Fruit fly (Drosophila melanogaster) Kc167 (cell line): ENCODE measurements around the gene mtsh.

ENCODE experiments used
- Myc ChIP-seq: fragments of >200 bp; optimal IDR thresholded peaks from 2 replicates; lab custom pipeline; 2017; ENCODE audit warnings: missing external identifiers
- Sin3A ChIP-seq: fragments of >200 bp; optimal IDR thresholded peaks from 2 replicates; lab custom pipeline; 2018; ENCODE audit warnings: missing external identifiers
- h ChIP-seq: fragments of >200 bp; optimal IDR thresholded peaks from 3 replicates; lab custom pipeline; 2018; ENCODE audit warnings: missing external identifiers
- insv ChIP-seq: fragments of >200 bp; optimal IDR thresholded peaks from 3 replicates; lab custom pipeline; 2018; ENCODE audit warnings: missing external identifiers
- psq ChIP-seq: fragments of >200 bp; optimal IDR thresholded peaks from 2 replicates; lab custom pipeline; 2017; ENCODE audit warnings: missing external identifiers
- ttk ChIP-seq: sonication (Bioruptor generic); optimal IDR thresholded peaks from 2 replicates; lab custom pipeline; 2017; ENCODE audit warnings: missing external identifiers

The mtsh gene

DNA sequence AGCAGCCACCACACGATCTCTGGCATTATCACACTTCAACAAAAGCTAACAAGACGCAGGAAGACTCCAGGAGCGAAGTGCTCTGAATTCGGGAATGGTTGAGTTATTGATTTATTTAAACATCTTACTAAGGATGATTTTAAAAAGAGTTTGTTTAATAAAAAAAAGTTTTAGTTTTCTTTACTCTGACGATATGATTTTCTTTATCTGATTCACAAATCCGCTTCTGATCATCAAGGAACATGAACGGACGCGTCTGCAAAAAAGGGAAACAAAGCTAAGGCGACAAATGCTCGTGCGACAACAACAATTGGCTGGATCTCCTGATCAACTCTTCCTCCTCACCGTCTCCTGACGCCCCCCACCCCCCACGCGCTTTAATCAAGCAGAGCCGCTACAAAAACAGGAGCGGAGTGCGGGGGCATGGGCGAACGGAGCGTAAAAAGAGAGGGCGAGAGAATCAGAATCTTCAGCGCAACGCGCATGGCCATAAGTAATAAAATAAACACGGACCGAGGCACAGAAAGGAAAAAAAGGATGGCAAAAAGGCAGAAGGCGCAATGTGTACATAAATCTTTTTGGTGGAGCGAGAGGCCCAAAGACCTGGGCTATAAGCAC lies 20.4 kb downstream of the mtsh start:
- TF ChIP-seq psq (lab: Kevin White, UChicago) (no peak), insv (lab: Kevin White, UChicago) (no peak), Sin3A (no peak), h (lab: Kevin White, UChicago) (no peak), Myc (lab: Kevin White, UChicago) (no peak), ttk (lab: Kevin White, UChicago) (no peak)

- TF ChIP-seq ttk (lab: Kevin White, UChicago), result no peak
- no peak for TF ChIP-seq insv (lab: Kevin White, UChicago)
- no peak for TF ChIP-seq psq (lab: Kevin White, UChicago)
- no peak for TF ChIP-seq Sin3A
- no peak for TF ChIP-seq Myc (lab: Kevin White, UChicago)
- TF ChIP-seq h (lab: Kevin White, UChicago), result no peak
These were observed 22.6 kb downstream of the mtsh start for dm6 chr2L:8297070-8297469.

DNA sequence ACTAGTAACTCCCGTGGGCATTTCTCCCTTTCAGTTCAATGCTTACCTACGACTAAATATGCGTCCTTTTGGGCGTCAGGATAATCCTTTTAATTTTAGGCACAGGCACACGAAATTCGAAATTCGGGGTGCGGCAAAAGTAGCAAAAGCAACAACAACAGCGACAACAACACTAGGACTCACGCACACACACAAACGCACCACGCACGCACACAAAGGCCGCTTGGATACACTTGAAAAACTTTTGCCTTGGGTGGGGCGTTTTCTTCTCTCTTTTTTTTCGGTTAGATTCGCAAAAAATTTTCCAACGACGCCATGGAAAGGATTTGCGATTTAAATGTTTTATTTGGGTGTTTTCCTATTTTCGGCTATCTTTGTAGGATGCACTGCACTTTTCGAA lies 23.3 kb downstream of the mtsh start:
- TF ChIP-seq psq (lab: Kevin White, UChicago) (no peak), Myc (lab: Kevin White, UChicago) (no peak), ttk (lab: Kevin White, UChicago) (no peak), h (lab: Kevin White, UChicago) (no peak), insv (lab: Kevin White, UChicago) (no peak), Sin3A (no peak)

DNA sequence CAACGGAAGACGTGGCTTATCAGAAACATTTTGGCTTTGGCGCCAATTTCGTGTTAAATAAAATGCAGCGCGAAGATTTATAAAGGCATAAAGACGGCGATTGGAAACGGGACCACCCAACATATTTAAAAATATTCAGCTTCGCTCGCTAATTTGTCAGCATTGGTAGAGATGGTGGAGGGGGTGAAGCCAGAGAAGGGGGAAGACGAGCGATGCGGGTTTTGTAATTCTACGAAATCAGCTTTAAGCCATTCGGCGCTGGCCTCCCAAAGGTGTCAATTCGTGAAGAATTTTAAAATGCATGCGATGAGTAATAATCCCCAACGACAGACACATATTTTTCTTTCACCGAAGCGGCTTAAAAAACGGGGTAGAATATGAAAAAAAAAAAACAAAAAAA lies 25.7 kb downstream of the mtsh start:
- TF ChIP-seq ttk (lab: Kevin White, UChicago) (no peak), Sin3A (no peak), Myc (lab: Kevin White, UChicago) (no peak), h (lab: Kevin White, UChicago) (no peak), psq (lab: Kevin White, UChicago) (no peak), insv (lab: Kevin White, UChicago) (no peak)

- no peak for TF ChIP-seq h (lab: Kevin White, UChicago)
- no peak for TF ChIP-seq Myc (lab: Kevin White, UChicago)
- no peak for TF ChIP-seq ttk (lab: Kevin White, UChicago)
- no peak for TF ChIP-seq Sin3A
- TF ChIP-seq insv (lab: Kevin White, UChicago), result no peak
- TF ChIP-seq psq (lab: Kevin White, UChicago), result no peak
These were observed 26.3 kb downstream of the mtsh start for dm6 chr2L:8293449-8293848.

DNA sequence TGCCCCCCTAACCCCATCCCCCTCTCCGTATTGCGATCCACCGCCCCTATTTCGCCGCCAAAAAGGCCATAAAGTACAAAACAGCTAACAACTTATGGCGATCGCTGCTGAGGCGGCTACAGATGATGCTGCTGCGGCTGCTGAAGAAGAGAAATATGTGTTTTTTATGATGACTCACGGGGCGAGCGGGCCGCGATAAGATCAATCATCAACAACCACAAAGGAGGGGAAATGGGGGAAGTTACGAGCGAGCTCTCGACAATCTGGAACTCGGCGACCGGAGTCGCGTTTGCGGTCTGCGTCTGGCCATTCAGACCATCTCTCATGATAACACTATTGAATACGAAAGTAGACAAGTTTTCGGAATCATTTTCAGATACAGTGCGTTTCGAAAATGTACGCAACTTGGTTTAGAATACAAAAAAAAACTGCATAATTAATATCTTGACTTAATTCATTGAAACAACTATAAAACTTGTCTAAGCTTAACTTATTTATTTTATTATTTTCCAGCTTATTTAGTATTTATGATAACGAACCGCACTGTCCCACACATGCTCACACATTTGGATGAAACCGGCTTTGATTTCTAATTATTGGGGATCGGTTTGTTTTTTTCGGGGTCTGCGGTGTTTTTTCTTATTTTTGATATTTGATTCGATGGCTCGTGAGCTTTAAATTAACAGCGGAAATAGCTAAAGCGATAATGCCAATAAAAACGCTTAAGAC lies 27.4 kb downstream of the mtsh start:
- TF ChIP-seq Myc (lab: Kevin White, UChicago), result no peak
- no peak for TF ChIP-seq Sin3A
- TF ChIP-seq psq (lab: Kevin White, UChicago), result no peak
- no peak for TF ChIP-seq h (lab: Kevin White, UChicago)
- TF ChIP-seq ttk (lab: Kevin White, UChicago), result no peak
- no peak for TF ChIP-seq insv (lab: Kevin White, UChicago)

dm6 chr2L:8290653-8291233 lies 29.0 kb downstream of the mtsh start:
- TF ChIP-seq Myc (lab: Kevin White, UChicago) (no peak), h (lab: Kevin White, UChicago) (no peak)

- TF ChIP-seq ttk (lab: Kevin White, UChicago), result no peak
- TF ChIP-seq insv (lab: Kevin White, UChicago), result no peak
- no peak for TF ChIP-seq Sin3A
- no peak for TF ChIP-seq Myc (lab: Kevin White, UChicago)
- no peak for TF ChIP-seq h (lab: Kevin White, UChicago)
These were observed 29.6 kb downstream of the mtsh start for dm6 chr2L:8290092-8290424.

dm6 chr2L:8289352-8290091 lies 30.2 kb downstream of the mtsh start:
- no peak for TF ChIP-seq ttk (lab: Kevin White, UChicago)
- no peak for TF ChIP-seq psq (lab: Kevin White, UChicago)
- no peak for TF ChIP-seq Sin3A
- no peak for TF ChIP-seq h (lab: Kevin White, UChicago)
- TF ChIP-seq insv (lab: Kevin White, UChicago), result no peak
- TF ChIP-seq Myc (lab: Kevin White, UChicago), result no peak

DNA sequence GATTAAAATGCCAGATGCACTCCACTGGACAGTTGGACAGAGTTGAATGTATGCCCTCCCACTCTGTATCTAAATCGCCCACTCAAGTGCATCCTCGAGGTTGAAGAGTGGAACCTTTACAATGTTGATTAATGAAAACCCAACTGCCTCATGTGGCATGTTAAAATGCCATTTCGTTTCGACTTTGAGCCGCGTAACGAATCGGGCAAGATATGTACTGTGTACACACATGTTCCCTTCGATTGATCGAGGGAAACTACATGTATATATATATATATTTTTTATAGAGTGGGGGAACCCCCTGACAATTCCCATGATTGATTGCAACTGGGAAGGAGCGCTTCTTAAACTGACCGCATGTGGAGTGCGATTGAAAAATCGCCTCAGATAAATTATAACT lies 31.6 kb downstream of the mtsh start:
- TF ChIP-seq Sin3A, result no peak
- TF ChIP-seq insv (lab: Kevin White, UChicago), result no peak
- TF ChIP-seq Myc (lab: Kevin White, UChicago), result no peak
- TF ChIP-seq h (lab: Kevin White, UChicago), result no peak
- TF ChIP-seq ttk (lab: Kevin White, UChicago), result no peak
- TF ChIP-seq psq (lab: Kevin White, UChicago), result no peak

DNA sequence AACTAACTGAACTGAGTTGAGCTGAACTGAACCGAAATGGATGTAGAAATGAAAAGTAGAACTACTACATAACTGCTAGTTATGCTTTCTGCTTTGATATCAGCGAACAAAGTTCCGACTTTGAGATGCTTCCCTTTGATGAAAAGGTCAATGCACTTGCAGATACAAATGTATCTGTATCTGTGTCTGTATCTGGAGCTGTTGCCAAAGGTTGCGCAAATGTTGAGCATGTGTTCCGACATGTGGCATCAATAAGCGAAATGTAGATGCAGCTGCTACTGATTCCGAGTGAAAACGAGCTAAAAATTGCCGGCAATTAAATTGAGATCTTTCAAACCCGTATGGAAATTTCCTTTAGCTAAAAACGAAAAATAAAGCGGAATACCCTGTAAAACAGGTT lies 33.1 kb downstream of the mtsh start:
- no peak for TF ChIP-seq psq (lab: Kevin White, UChicago)
- TF ChIP-seq Sin3A, result no peak
- no peak for TF ChIP-seq Myc (lab: Kevin White, UChicago)
- TF ChIP-seq h (lab: Kevin White, UChicago), result no peak
- TF ChIP-seq ttk (lab: Kevin White, UChicago), result no peak
- no peak for TF ChIP-seq insv (lab: Kevin White, UChicago)
